Worm (Caenorhabditis elegans): Measurements from ENCODE around the gene W06G6.2.

W06G6.2 gene

DNA sequence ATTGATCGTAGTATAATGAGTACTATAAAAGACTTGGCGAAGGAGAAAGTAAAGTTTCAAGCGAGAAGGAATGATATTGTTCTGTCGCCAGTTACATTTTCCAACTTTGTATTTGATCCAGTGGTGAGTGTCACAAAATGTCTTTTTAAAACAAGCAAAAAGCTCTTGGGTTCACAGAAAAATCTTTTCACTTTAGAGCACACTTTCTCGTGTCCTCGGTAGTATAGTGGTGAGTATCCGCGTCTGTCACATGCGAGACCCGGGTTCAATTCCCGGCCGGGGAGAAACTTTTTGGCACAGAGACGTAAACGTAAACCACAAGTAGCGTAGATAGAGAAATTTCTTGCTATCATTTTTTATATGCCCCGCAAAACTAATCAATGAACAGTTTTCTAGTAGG is 11.3 kb downstream of the W06G6.2 start:
- TF ChIP-seq bed-3 (GFP tag; optimal IDR thresholded peaks at IDR 0.05): no peak
- TF ChIP-seq nhr-12 (tag; optimal IDR thresholded peaks at IDR 0.05): no peak
- TF ChIP-seq nhr-237 (tag; optimal IDR thresholded peaks at IDR 0.05): no peak
- no peak for TF ChIP-seq nhr-28 (tag; optimal IDR thresholded peaks at IDR 0.05)
- TF ChIP-seq ces-1 (GFP tag; optimal IDR thresholded peaks at IDR 0.05): no peak
- TF ChIP-seq unc-62 (GFP tag; optimal IDR thresholded peaks at IDR 0.05): no peak
- TF ChIP-seq ceh-39 (tag; optimal IDR thresholded peaks at IDR 0.05): no peak
- TF ChIP-seq nhr-76 (tag; optimal IDR thresholded peaks at IDR 0.05): no peak
- no peak for TF ChIP-seq ceh-43 (GFP tag; optimal IDR thresholded peaks at IDR 0.05)

DNA sequence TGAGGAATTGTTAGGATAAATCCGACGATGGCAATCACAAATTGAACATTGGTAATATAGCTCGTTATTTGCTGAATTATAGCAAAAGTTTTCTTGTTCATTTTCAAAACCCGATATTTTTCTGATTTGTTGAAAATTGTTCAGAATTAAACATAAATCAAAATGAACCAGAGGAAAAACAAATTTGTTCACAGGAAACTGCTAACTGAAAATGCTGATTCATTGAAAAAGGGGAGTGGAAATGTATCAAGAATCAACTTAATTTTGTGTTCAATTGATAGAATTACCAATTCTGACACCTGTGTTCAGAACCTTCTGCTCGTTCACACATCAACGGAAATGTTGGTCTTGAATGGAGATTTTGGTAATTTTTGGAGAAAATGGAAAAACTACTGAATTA is 14.5 kb downstream of the W06G6.2 start, which contains the start of gene srw-77:
Gene srw-77, minus strand, starts transcription at position 101 of the 400 bp plus-strand sequence.
- TF ChIP-seq drap-1 (GFP tag; optimal IDR thresholded peaks at IDR 0.05): no peak
- no peak for TF ChIP-seq ceh-43 (GFP tag; optimal IDR thresholded peaks at IDR 0.05)
- TF ChIP-seq mls-2 (tag; optimal IDR thresholded peaks at IDR 0.05): no peak
- no peak for TF ChIP-seq pha-4 (tag; optimal IDR thresholded peaks at IDR 0.05)
- no peak for TF ChIP-seq elt-1 (tag; optimal IDR thresholded peaks at IDR 0.05; ENCODE audit: borderline replicate concordance, insufficient read depth)
- TF ChIP-seq lin-13 (tag; optimal IDR thresholded peaks at IDR 0.05): no peak
- no peak for TF ChIP-seq M03D4.4 (tag; optimal IDR thresholded peaks at IDR 0.05)
- no peak for TF ChIP-seq unc-120 (tag; optimal IDR thresholded peaks at IDR 0.05; ENCODE audit: poor library complexity, severe bottlenecking)
- TF ChIP-seq elt-3 (tag; optimal IDR thresholded peaks at IDR 0.05): no peak

- TF ChIP-seq nhr-12 (tag; optimal IDR thresholded peaks at IDR 0.05) (no peak), mep-1 (tag; optimal IDR thresholded peaks at IDR 0.05) (no peak), unc-39 (tag; optimal IDR thresholded peaks at IDR 0.05) (no peak), elt-1 (tag; optimal IDR thresholded peaks at IDR 0.05; ENCODE audit: borderline replicate concordance, insufficient read depth) (no peak)
These were observed 16.3 kb downstream of the W06G6.2 start, which contains the start of gene W06G6.17 for ce11 chrV:16645201-16645940. W06G6.17 (minus strand) TSS chrV:16645251.

DNA sequence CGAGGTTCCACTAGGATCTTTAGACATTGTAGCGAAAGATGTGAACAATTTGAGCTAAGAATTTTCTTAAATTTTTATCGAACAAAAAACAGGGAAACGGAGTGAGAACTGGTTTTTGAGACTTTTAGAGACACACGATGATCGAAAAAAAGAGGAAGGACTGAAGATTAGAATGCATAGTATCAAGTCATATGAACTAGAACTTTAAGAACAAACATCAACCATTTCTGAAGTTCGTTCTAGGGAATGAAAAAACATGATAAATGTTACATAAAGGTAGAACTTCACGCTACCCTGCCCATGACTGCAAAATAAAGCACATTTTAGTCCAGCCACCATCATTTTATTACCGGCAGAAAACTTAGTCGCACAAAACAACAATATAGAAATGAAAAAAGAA is 17.3 kb downstream of the W06G6.2 start, which contains the start of gene W06G6.9:
Gene W06G6.9, minus strand, starts transcription at position 101 of the 400 bp plus-strand sequence.
- no peak for TF ChIP-seq ceh-83 (GFP tag; optimal IDR thresholded peaks at IDR 0.05)
- TF ChIP-seq ceh-39 (tag; optimal IDR thresholded peaks at IDR 0.05): no peak
- TF ChIP-seq sptf-1 (tag; optimal IDR thresholded peaks at IDR 0.05): no peak

DNA sequence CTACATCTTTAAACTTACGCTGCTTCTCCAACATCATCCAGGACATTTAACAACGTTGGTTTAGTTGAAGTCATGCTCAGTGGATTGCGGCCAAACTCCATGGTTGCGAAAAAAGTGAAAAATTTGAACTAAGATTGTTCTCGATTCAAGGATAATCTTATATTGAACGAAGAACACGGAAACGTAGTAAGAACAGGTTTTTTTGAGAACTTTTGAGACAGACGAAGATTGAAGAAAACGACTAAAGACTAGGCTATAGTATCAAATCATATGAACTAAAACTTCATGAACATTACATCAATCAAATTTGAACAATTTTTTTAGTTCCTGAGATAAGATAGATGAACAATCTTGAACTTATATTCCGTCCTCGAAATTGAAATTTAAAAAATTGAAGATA is 18.0 kb downstream of the W06G6.2 start, which contains the start of gene W06G6.10:
Gene W06G6.10, minus strand, starts transcription at position 101 of the 400 bp plus-strand sequence.
- TF ChIP-seq sptf-1 (tag; optimal IDR thresholded peaks at IDR 0.05) (no peak), mls-2 (tag; optimal IDR thresholded peaks at IDR 0.05) (no peak), bed-3 (GFP tag; optimal IDR thresholded peaks at IDR 0.05) (no peak), blmp-1 (tag; optimal IDR thresholded peaks at IDR 0.05) (no peak), flh-1 (GFP tag; optimal IDR thresholded peaks at IDR 0.05) (no peak), nhr-237 (tag; optimal IDR thresholded peaks at IDR 0.05) (no peak), ham-2 (GFP tag; optimal IDR thresholded peaks at IDR 0.05) (no peak), snpc-4 (tag; optimal IDR thresholded peaks at IDR 0.05) (no peak), elt-1 (tag; optimal IDR thresholded peaks at IDR 0.05; ENCODE audit: borderline replicate concordance, insufficient read depth) (no peak), nhr-12 (tag; optimal IDR thresholded peaks at IDR 0.05) (no peak)

DNA sequence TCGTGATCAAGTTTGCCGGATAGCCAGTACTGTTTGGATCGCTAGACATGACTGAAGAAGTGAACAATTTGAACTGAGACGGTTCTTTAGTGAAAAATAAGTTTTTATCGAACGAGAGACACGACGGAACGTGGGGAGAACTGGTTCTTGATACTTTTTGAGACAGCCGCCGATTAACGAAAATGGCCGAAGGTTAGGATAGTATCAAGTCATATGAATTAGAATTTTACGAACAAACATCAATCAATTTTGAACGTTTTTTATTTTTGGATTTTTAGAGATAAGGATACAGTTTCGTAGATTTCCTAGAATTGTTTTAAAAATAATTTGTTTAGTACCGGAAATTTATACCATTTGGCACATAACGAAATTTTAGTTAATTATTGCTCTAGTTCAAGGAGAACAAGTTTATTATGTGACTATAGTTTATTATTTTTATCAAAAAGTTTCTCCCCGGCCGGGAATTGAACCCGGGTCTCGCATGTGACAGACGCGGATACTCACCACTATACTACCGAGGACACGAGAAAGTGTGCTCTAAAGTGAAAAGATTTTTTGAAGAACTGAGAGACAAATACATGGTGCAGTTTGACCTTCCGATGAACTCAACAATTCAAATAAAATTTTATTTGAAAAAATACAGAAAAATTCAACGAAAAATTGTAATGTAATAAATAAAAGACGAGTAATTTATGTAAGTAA is 19.4 kb downstream of the W06G6.2 start, which contains the start of gene W06G6.20:
Gene W06G6.20, minus strand, starts transcription at position 51 of the 702 bp plus-strand sequence.
- TF ChIP-seq unc-39 (tag; optimal IDR thresholded peaks at IDR 0.05) (no peak), ceh-83 (GFP tag; optimal IDR thresholded peaks at IDR 0.05) (no peak), bed-3 (GFP tag; optimal IDR thresholded peaks at IDR 0.05) (no peak), zip-8 (tag; optimal IDR thresholded peaks at IDR 0.05) (no peak), tbx-8 (GFP tag; optimal IDR thresholded peaks at IDR 0.05) (no peak), ces-1 (GFP tag; optimal IDR thresholded peaks at IDR 0.05) (no peak), nhr-12 (tag; optimal IDR thresholded peaks at IDR 0.05) (no peak)
